Fruit fly (Drosophila melanogaster) whole organism, embryonic: Measurements from ENCODE around the gene CG42784.

Experiments used
- Bgb ChIP-seq: fragments of 200-800 bp; sonication (Bioruptor generic); IDR thresholded peaks from 2 replicates; pipeline ENCODE4 v1.3.6; 2022; ENCODE audit warnings: missing biosample characterization, missing genetic modification characterization; ENCODE audit not compliant: partially characterized antibody
- Bteb2 ChIP-seq: fragments of 200-800 bp; sonication (Bioruptor generic); optimal IDR thresholded peaks from 2 replicates; lab custom pipeline; 2016; ENCODE audit warnings: missing biosample characterization, missing genetic modification characterization
- CG10565 ChIP-seq: fragments of 200-800 bp; sonication (Bioruptor generic); optimal IDR thresholded peaks from 3 replicates; lab custom pipeline; 2016; ENCODE audit warnings: missing biosample characterization, mild to moderate bottlenecking, missing genetic modification characterization
- CG10654 ChIP-seq: fragments of 200-800 bp; sonication (Bioruptor generic); optimal IDR thresholded peaks from 2 replicates; lab custom pipeline; 2016; ENCODE audit warnings: missing biosample characterization, missing genetic modification characterization
- CG14441 ChIP-seq: fragments of 200-800 bp; sonication (Bioruptor generic); IDR thresholded peaks from 2 replicates; pipeline ENCODE4 v1.3.6; 2022; ENCODE audit warnings: missing biosample characterization, missing genetic modification characterization
- CG14710 ChIP-seq: fragments of 200-800 bp; sonication (Bioruptor generic); optimal IDR thresholded peaks from 3 replicates; lab custom pipeline; 2019; ENCODE audit warnings: missing biosample characterization, mild to moderate bottlenecking, missing genetic modification characterization, moderate library complexity
- CG16863 ChIP-seq: fragments of 200-800 bp; sonication (Bioruptor generic); optimal IDR thresholded peaks from 3 replicates; lab custom pipeline; 2016; ENCODE audit warnings: missing biosample characterization, missing genetic modification characterization
- CG18262 ChIP-seq: fragments of 200-800 bp; optimal IDR thresholded peaks from 3 replicates; lab custom pipeline; 2019; ENCODE audit warnings: missing biosample characterization, mild to moderate bottlenecking, missing genetic modification characterization, moderate library complexity
- CG2712 ChIP-seq: fragments of 200-800 bp; optimal IDR thresholded peaks from 3 replicates; lab custom pipeline; 2019; ENCODE audit warnings: missing biosample characterization, mild to moderate bottlenecking, missing genetic modification characterization, moderate library complexity
- CG30020 ChIP-seq: fragments of 200-800 bp; optimal IDR thresholded peaks from 2 replicates; lab custom pipeline; 2019; ENCODE audit warnings: missing biosample characterization, mild to moderate bottlenecking, missing genetic modification characterization, moderate library complexity
- CG32767 ChIP-seq: fragments of 200-800 bp; sonication (Bioruptor generic); IDR thresholded peaks from 2 replicates; pipeline ENCODE4 v1.3.6; 2022; ENCODE audit warnings: missing biosample characterization, missing genetic modification characterization
- CG4617 ChIP-seq: fragments of 200-800 bp; sonication (Bioruptor generic); optimal IDR thresholded peaks from 3 replicates; lab custom pipeline; 2016; ENCODE audit warnings: missing biosample characterization, missing genetic modification characterization, borderline replicate concordance
- CG4820 ChIP-seq: fragments of 200-800 bp; sonication (Bioruptor generic); optimal IDR thresholded peaks from 3 replicates; lab custom pipeline; 2016; ENCODE audit warnings: missing biosample characterization, missing genetic modification characterization
- CG7745 ChIP-seq: fragments of 200-800 bp; sonication (Bioruptor generic); optimal IDR thresholded peaks from 2 replicates; lab custom pipeline; 2018; ENCODE audit warnings: missing biosample characterization, mild to moderate bottlenecking, missing genetic modification characterization, moderate library complexity
- CG8359 ChIP-seq: fragments of 200-800 bp; sonication (Bioruptor generic); optimal IDR thresholded peaks from 2 replicates; lab custom pipeline; 2017; ENCODE audit warnings: missing biosample characterization, mild to moderate bottlenecking, missing genetic modification characterization, borderline replicate concordance
- CoRest ChIP-seq: fragments of 200-800 bp; sonication (Bioruptor generic); optimal IDR thresholded peaks from 3 replicates; lab custom pipeline; 2018; ENCODE audit warnings: missing biosample characterization, mild to moderate bottlenecking, missing genetic modification characterization, moderate library complexity
- Dek ChIP-seq: fragments of 200-800 bp; sonication (Bioruptor generic); optimal IDR thresholded peaks from 3 replicates; lab custom pipeline; 2019; ENCODE audit warnings: missing biosample characterization, mild to moderate bottlenecking, missing genetic modification characterization, moderate library complexity
- Dp ChIP-seq: fragments of 200-800 bp; sonication (Bioruptor generic); optimal IDR thresholded peaks from 2 replicates; lab custom pipeline; 2018; ENCODE audit warnings: missing biosample characterization, mild to moderate bottlenecking, missing genetic modification characterization, moderate library complexity
- Dref ChIP-seq: fragments of 200-800 bp; sonication (Bioruptor generic); IDR thresholded peaks from 2 replicates; pipeline ENCODE4 v1.3.6; 2022; ENCODE audit warnings: missing biosample characterization, missing genetic modification characterization
- E2f2 ChIP-seq: fragments of 200-800 bp; sonication (Bioruptor generic); IDR thresholded peaks from 2 replicates; pipeline ENCODE4 v1.3.6; 2022; ENCODE audit warnings: missing biosample characterization, missing genetic modification characterization
- HmgZ ChIP-seq: fragments of 200-800 bp; sonication (Bioruptor generic); optimal IDR thresholded peaks from 2 replicates; lab custom pipeline; 2018; ENCODE audit warnings: missing biosample characterization, mild to moderate bottlenecking, missing genetic modification characterization
- Hr3 ChIP-seq: fragments of 200-800 bp; sonication (Bioruptor generic); optimal IDR thresholded peaks from 3 replicates; lab custom pipeline; 2016; ENCODE audit warnings: missing biosample characterization, missing genetic modification characterization
- Hr78 ChIP-seq, 2 experiments: fragments of 200-800 bp in 1 of 2; fragments of >200 bp in 1 of 2; sonication (Bioruptor generic) in 1 of 2; optimal IDR thresholded peaks; 2 replicates each; lab custom pipeline; 2017 to 2019; ENCODE audit warnings: missing biosample characterization in 2 of 2, missing genetic modification characterization in 2 of 2, mild to moderate bottlenecking in 1 of 2, moderate library complexity in 1 of 2
- MBD-R2 ChIP-seq: fragments of 200-800 bp; sonication (Bioruptor generic); IDR thresholded peaks from 2 replicates; pipeline ENCODE4 v1.3.6; 2022; ENCODE audit warnings: missing biosample characterization, missing genetic modification characterization
- Max ChIP-seq: fragments of 200-800 bp; sonication (Bioruptor generic); optimal IDR thresholded peaks from 2 replicates; lab custom pipeline; 2016; ENCODE audit warnings: missing biosample characterization, mild to moderate bottlenecking, missing genetic modification characterization
- Opbp ChIP-seq: fragments of 200-800 bp; sonication (Bioruptor generic); IDR thresholded peaks from 3 replicates; pipeline ENCODE4 v1.3.6; 2022; ENCODE audit warnings: missing biosample characterization, missing genetic modification characterization; ENCODE audit not compliant: partially characterized antibody
- PHDP ChIP-seq: fragments of 200-800 bp; sonication (Bioruptor generic); optimal IDR thresholded peaks from 3 replicates; lab custom pipeline; 2018; ENCODE audit warnings: missing biosample characterization, mild to moderate bottlenecking, missing genetic modification characterization, moderate library complexity
- Rfx ChIP-seq: fragments of 200-800 bp; sonication (Bioruptor generic); IDR thresholded peaks from 2 replicates; pipeline ENCODE4 v1.3.6; 2022; ENCODE audit warnings: missing biosample characterization, missing genetic modification characterization
- Xrp1 ChIP-seq: fragments of 200-800 bp; sonication (Bioruptor generic); IDR thresholded peaks from 2 replicates; pipeline ENCODE4 v1.3.6; 2022; ENCODE audit warnings: missing biosample characterization, missing genetic modification characterization
- YL-1 ChIP-seq: fragments of 200-800 bp; sonication (Bioruptor generic); optimal IDR thresholded peaks from 3 replicates; lab custom pipeline; 2017; ENCODE audit warnings: missing biosample characterization, mild to moderate bottlenecking, missing genetic modification characterization
- amos ChIP-seq: fragments of 200-800 bp; sonication (Bioruptor generic); IDR thresholded peaks from 2 replicates; pipeline ENCODE4 v1.3.6; 2022; ENCODE audit warnings: missing biosample characterization, missing genetic modification characterization; ENCODE audit not compliant: partially characterized antibody
- aop ChIP-seq: fragments of 200-800 bp; sonication (Bioruptor generic); IDR thresholded peaks from 2 replicates; pipeline ENCODE4 v1.3.6; 2022; ENCODE audit warnings: missing biosample characterization, missing genetic modification characterization
- ara ChIP-seq: fragments of 200-800 bp; sonication (Bioruptor generic); IDR thresholded peaks from 2 replicates; pipeline ENCODE4 v1.3.6; 2022; ENCODE audit warnings: missing biosample characterization, missing genetic modification characterization
- br ChIP-seq: fragments of >200 bp; optimal IDR thresholded peaks from 2 replicates; lab custom pipeline; 2017
- ems ChIP-seq: fragments of 200-800 bp; sonication (Bioruptor generic); optimal IDR thresholded peaks from 3 replicates; lab custom pipeline; 2016; ENCODE audit warnings: missing biosample characterization, missing genetic modification characterization
- grau ChIP-seq: fragments of 200-800 bp; optimal IDR thresholded peaks from 3 replicates; lab custom pipeline; 2019; ENCODE audit warnings: missing biosample characterization, mild to moderate bottlenecking, missing genetic modification characterization, moderate library complexity
- hkb ChIP-seq, 2 experiments: fragments of 200-800 bp in 1 of 2; fragments of >200 bp in 1 of 2; sonication (Bioruptor generic) in 1 of 2; IDR thresholded peaks in 1 of 2; optimal IDR thresholded peaks in 1 of 2; 2 replicates each; pipeline versions ENCODE4 v1.3.6 to Lab custom; 2017 to 2022; ENCODE audit warnings: missing biosample characterization in 1 of 2, missing genetic modification characterization in 1 of 2
- inv ChIP-seq: fragments of 200-800 bp; sonication (Bioruptor generic); IDR thresholded peaks from 2 replicates; pipeline ENCODE4 v1.3.6; 2022; ENCODE audit warnings: missing biosample characterization, missing genetic modification characterization; ENCODE audit not compliant: partially characterized antibody
- lilli ChIP-seq: fragments of 200-800 bp; sonication (Bioruptor generic); optimal IDR thresholded peaks from 3 replicates; lab custom pipeline; 2016; ENCODE audit warnings: missing biosample characterization, missing genetic modification characterization
- nerfin-1 ChIP-seq: fragments of 200-800 bp; sonication (Bioruptor generic); optimal IDR thresholded peaks from 3 replicates; lab custom pipeline; 2019; ENCODE audit warnings: missing biosample characterization, mild to moderate bottlenecking, missing genetic modification characterization, moderate library complexity
- onecut ChIP-seq: fragments of 200-800 bp; sonication (Bioruptor generic); IDR thresholded peaks from 2 replicates; pipeline ENCODE4 v1.3.6; 2022; ENCODE audit warnings: missing biosample characterization, missing genetic modification characterization
- prd ChIP-seq, 3 experiments: fragments of >200 bp in 2 of 3; fragments of 200-800 bp in 1 of 3; sonication (Bioruptor generic) in 1 of 3; optimal IDR thresholded peaks in 2 of 3; IDR thresholded peaks in 1 of 3; 2 replicates in 2 of 3; 3 replicates in 1 of 3; pipeline versions ENCODE4 v1.3.6 to Lab custom; 2017 to 2022; ENCODE audit warnings: missing biosample characterization in 1 of 3, missing genetic modification characterization in 1 of 3
- pros ChIP-seq: fragments of 200-800 bp; sonication (Bioruptor generic); optimal IDR thresholded peaks from 3 replicates; lab custom pipeline; 2019; ENCODE audit warnings: missing biosample characterization, mild to moderate bottlenecking, missing genetic modification characterization, moderate library complexity
- pzg ChIP-seq: fragments of 200-800 bp; sonication (Bioruptor generic); optimal IDR thresholded peaks from 3 replicates; lab custom pipeline; 2018; ENCODE audit warnings: missing biosample characterization, mild to moderate bottlenecking, missing genetic modification characterization, moderate library complexity
- slou ChIP-seq: fragments of 200-800 bp; sonication (Bioruptor generic); optimal IDR thresholded peaks from 3 replicates; lab custom pipeline; 2016; ENCODE audit warnings: missing biosample characterization, missing genetic modification characterization
- tna ChIP-seq: fragments of 200-800 bp; sonication (Bioruptor generic); IDR thresholded peaks from 2 replicates; pipeline ENCODE4 v1.3.6; 2022; ENCODE audit warnings: missing biosample characterization, missing genetic modification characterization; ENCODE audit not compliant: partially characterized antibody
- unc-4 ChIP-seq: fragments of 200-800 bp; sonication (Bioruptor generic); IDR thresholded peaks from 2 replicates; pipeline ENCODE4 v1.3.6; 2022; ENCODE audit warnings: missing biosample characterization, missing genetic modification characterization; ENCODE audit not compliant: partially characterized antibody
- z ChIP-seq: fragments of 200-800 bp; sonication (Bioruptor generic); IDR thresholded peaks from 3 replicates; pipeline ENCODE4 v1.3.6; 2022; ENCODE audit warnings: missing biosample characterization, missing genetic modification characterization

CG42784 gene

DNA sequence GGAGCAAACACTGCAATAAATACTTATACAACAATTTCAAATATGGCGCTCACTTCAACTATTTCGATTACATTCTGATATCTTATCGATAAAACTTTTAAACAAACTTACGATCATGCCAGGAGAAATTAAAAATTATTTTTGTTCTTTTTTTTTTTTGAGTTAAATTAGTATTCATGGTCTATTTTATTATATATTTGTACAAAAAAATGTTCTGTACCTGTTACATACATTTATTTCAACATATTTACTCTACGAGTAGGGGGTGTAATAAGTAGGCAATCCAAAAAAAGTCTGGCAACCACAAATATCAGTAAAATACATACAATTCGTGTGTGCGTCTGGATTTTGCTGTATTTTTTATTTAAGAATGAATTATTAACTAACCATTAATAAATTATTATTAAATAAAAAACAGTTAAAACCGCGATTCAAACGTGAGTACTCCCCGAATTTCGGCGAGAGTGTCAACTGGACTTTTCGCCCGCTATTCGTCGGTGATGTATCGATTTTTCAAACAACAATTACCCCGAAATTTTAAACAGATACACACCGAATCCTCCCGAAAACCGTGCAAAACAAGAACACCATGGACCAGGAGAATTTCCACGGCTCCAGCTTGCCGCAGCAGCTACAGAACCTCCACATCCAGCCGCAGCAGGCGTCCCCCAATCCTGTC, 32.7 kb upstream of the CG42784 start, which contains the start of gene loqs (continued):
- TF ChIP-seq Rfx (GFP tag; lab: Robert Waterston, UW) (peak; percentile 14; the same call in 1 of the 2 replicates), prd (optimal IDR thresholded peaks at IDR 0.05; lab: Kevin White, UChicago) (no peak), prd (GFP tag; IDR thresholded peaks at IDR 0.05; lab: Robert Waterston, UW) (0 out of 3 replicates have a peak, but pooled peaks have one; percentile 7), hkb (optimal IDR thresholded peaks at IDR 0.05; lab: Kevin White, UChicago) (no peak), hkb (GFP tag; IDR thresholded peaks at IDR 0.05; lab: Robert Waterston, UW) (no peak), lilli (GFP tag; lab: Kevin White, UChicago) (peak; percentile 24), Dp (peak; percentile 77), Opbp (no peak), slou (GFP tag; lab: Kevin White, UChicago) (no peak), CG14710 (tag; lab: Kevin White, UChicago) (peak; percentile 62), CoRest (tag; lab: Kevin White, UChicago) (peak; percentile 3), Dref (peak; percentile 55), CG30020 (tag; lab: Kevin White, UChicago) (peak; percentile 55), Bgb (GFP tag; lab: Robert Waterston, UW) (0 out of 2 replicates have a peak, but pooled peaks have one; percentile 6), CG4617 (GFP tag; lab: Kevin White, UChicago) (peak; percentile 31), PHDP (peak; percentile 38), pzg (GFP tag; lab: Kevin White, UChicago) (peak; percentile 25), CG10654 (GFP tag; lab: Kevin White, UChicago) (no peak), CG4820 (GFP tag; lab: Kevin White, UChicago) (peak; percentile 22), onecut (GFP tag; lab: Robert Waterston, UW) (peak; percentile 99), unc-4 (GFP tag; lab: Robert Waterston, UW) (peak; percentile 50; the same call in 1 of the 2 replicates), YL-1 (GFP tag; lab: Kevin White, UChicago) (peak; percentile 34), CG2712 (tag; lab: Kevin White, UChicago) (peak; percentile 34), CG18262 (tag; lab: Kevin White, UChicago) (peak; percentile 7), E2f2 (GFP tag; lab: Robert Waterston, UW) (peak; percentile 83), grau (tag; lab: Kevin White, UChicago) (peak; percentile 29), MBD-R2 (GFP tag; lab: Robert Waterston, UW) (peak; percentile 68), CG32767 (GFP tag; lab: Robert Waterston, UW) (peak; percentile 63; the same call in 1 of the 2 replicates)

DNA sequence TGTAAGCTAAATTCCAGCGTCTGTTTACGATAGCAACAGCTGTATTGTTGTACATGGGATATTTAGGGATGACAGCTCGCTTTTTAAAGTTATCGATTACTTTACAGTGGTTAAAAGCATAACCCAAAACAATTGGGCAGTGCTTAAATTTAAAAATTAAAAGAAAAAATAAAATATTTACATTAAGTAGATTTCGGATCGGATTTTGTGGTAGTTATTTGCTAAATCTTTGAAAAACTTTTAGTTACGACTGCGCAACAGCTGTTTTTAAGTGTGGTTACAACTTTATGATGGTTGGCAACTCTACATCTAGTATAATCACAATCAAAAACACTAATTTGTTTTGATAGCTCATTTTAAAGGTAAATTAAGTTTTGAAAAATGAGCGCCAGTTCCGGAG, 28.0 kb upstream of the CG42784 start, which contains the start of the genes Ing5 and CG7099:
Gene Ing5, minus strand, starts transcription at position 58 of the 400 bp plus-strand sequence.
Gene CG7099, plus strand, starts transcription at position 317 of the 400 bp plus-strand sequence.
- peak; percentile 96 for TF ChIP-seq ara
- peak; percentile 94 for TF ChIP-seq Dek
- TF ChIP-seq Hr78 (GFP tag; optimal IDR thresholded peaks at IDR 0.05; lab: Kevin White, UChicago), result no peak
- TF ChIP-seq CG14441 (GFP tag; lab: Robert Waterston, UW), result peak; percentile 98
- peak; percentile 95 for TF ChIP-seq ems (GFP tag; lab: Kevin White, UChicago)
- TF ChIP-seq Xrp1, result peak; percentile 98
- TF ChIP-seq pros (GFP tag; lab: Kevin White, UChicago), result no peak
- peak; percentile 54 for TF ChIP-seq CG7745 (tag; lab: Kevin White, UChicago)
- TF ChIP-seq z (GFP tag; lab: Robert Waterston, UW), result peak; percentile 49; the same call in 1 of the 3 replicates
- no peak for TF ChIP-seq tna
- peak; percentile 56 for TF ChIP-seq inv (GFP tag; lab: Robert Waterston, UW)
- peak; percentile 87 for TF ChIP-seq aop
- TF ChIP-seq Bteb2 (GFP tag; lab: Kevin White, UChicago), result peak; percentile 91
- TF ChIP-seq Hr3 (GFP tag; lab: Kevin White, UChicago), result peak; percentile 97
- peak; percentile 97 for TF ChIP-seq HmgZ
- TF ChIP-seq nerfin-1 (tag; lab: Kevin White, UChicago), result peak; percentile 93
- no peak for TF ChIP-seq br (lab: Kevin White, UChicago)
- TF ChIP-seq Max (GFP tag; lab: Kevin White, UChicago), result peak; percentile 98
- peak; percentile 87 for TF ChIP-seq CG16863
- TF ChIP-seq amos (GFP tag; lab: Robert Waterston, UW), result peak; percentile 56
- peak; percentile 61 for TF ChIP-seq CG10565
- peak; percentile 73 for TF ChIP-seq CG8359 (GFP tag; lab: Kevin White, UChicago)
